Fruit fly (Drosophila melanogaster): ENCODE data around the gene beat-IV.

beat-IV gene

dm6 chr3R:23569195-23569594 lies 12.0 kb downstream of the beat-IV start:
- TF ChIP-seq ey (GFP tag; optimal IDR thresholded peaks at IDR 0.05) (no peak), Vsx2 (GFP tag; optimal IDR thresholded peaks at IDR 0.05; ENCODE audit: partially characterized antibody) (no peak), Dfd (GFP tag; optimal IDR thresholded peaks at IDR 0.05) (peak; percentile 75), CG32264 (GFP tag; optimal IDR thresholded peaks at IDR 0.05) (no peak), Jra (GFP tag; optimal IDR thresholded peaks at IDR 0.05) (no peak), woc (GFP tag; optimal IDR thresholded peaks at IDR 0.05) (no peak)

dm6 chr3R:23576618-23577017 lies 19.4 kb downstream of the beat-IV start:
- TF ChIP-seq Hr78 (GFP tag; optimal IDR thresholded peaks at IDR 0.05) = no peak
- TF ChIP-seq sv (GFP tag; optimal IDR thresholded peaks at IDR 0.05) = no peak
- TF ChIP-seq Abd-B (GFP tag; optimal IDR thresholded peaks at IDR 0.05) = no peak
- TF ChIP-seq brk (GFP tag; optimal IDR thresholded peaks at IDR 0.05) = no peak
- no peak for TF ChIP-seq woc (GFP tag; optimal IDR thresholded peaks at IDR 0.05)
- TF ChIP-seq Hnf4 (GFP tag; optimal IDR thresholded peaks at IDR 0.05) = no peak
- no peak for TF ChIP-seq N (GFP tag; optimal IDR thresholded peaks at IDR 0.05)
- TF ChIP-seq CG9705 (GFP tag; optimal IDR thresholded peaks at IDR 0.05) = no peak
- TF ChIP-seq Rel (GFP tag; optimal IDR thresholded peaks at IDR 0.05) = no peak
- no peak for TF ChIP-seq Rel (tag; optimal IDR thresholded peaks at IDR 0.05)
- no peak for TF ChIP-seq lola (GFP tag; optimal IDR thresholded peaks at IDR 0.05)
- no peak for TF ChIP-seq usp (GFP tag; optimal IDR thresholded peaks at IDR 0.05)
- TF ChIP-seq HLH106 (tag; optimal IDR thresholded peaks at IDR 0.05) = no peak
- TF ChIP-seq br (GFP tag; optimal IDR thresholded peaks at IDR 0.05) = no peak

dm6 chr3R:23589719-23590118 lies 32.5 kb downstream of the beat-IV start, which contains the start of gene CG10182:
Gene CG10182 (minus strand): TSS chr3R:23589819.
- TF ChIP-seq pan (optimal IDR thresholded peaks at IDR 0.05) (no peak), GATAd (GFP tag; optimal IDR thresholded peaks at IDR 0.05) (no peak), lola (GFP tag; optimal IDR thresholded peaks at IDR 0.05) (no peak), jim (GFP tag; optimal IDR thresholded peaks at IDR 0.05) (no peak), fru (GFP tag; optimal IDR thresholded peaks at IDR 0.05) (no peak), h (GFP tag; optimal IDR thresholded peaks at IDR 0.05) (no peak), N (GFP tag; optimal IDR thresholded peaks at IDR 0.05) (no peak), Hr78 (GFP tag; optimal IDR thresholded peaks at IDR 0.05) (no peak), OdsH (GFP tag; optimal IDR thresholded peaks at IDR 0.05) (no peak), psq (GFP tag; optimal IDR thresholded peaks at IDR 0.05) (no peak), foxo (GFP tag; optimal IDR thresholded peaks at IDR 0.05) (no peak), Vsx2 (GFP tag; optimal IDR thresholded peaks at IDR 0.05; ENCODE audit: partially characterized antibody) (no peak), CG9705 (GFP tag; optimal IDR thresholded peaks at IDR 0.05) (no peak), dl (GFP tag; optimal IDR thresholded peaks at IDR 0.05; ENCODE audit: insufficient read depth in 1 of 2, partially characterized antibody in 2 of 2) (no peak)

- no peak for TF ChIP-seq CG9705 (GFP tag; optimal IDR thresholded peaks at IDR 0.05)
- TF ChIP-seq Sp1 (GFP tag; optimal IDR thresholded peaks at IDR 0.05) = no peak
Measured at dm6 chr3R:23592669-23593068, 35.5 kb downstream of the beat-IV start, which contains the start of gene CG33337. Gene CG33337 (minus strand): TSS chr3R:23592769.

- no peak for TF ChIP-seq Sp1 (GFP tag; optimal IDR thresholded peaks at IDR 0.05)
- no peak for TF ChIP-seq dsf (GFP tag; optimal IDR thresholded peaks at IDR 0.05; ENCODE audit: borderline replicate concordance)
- no peak for TF ChIP-seq lola (GFP tag; optimal IDR thresholded peaks at IDR 0.05)
- TF ChIP-seq Vsx2 (GFP tag; optimal IDR thresholded peaks at IDR 0.05; ENCODE audit: partially characterized antibody) = no peak
- TF ChIP-seq brk (GFP tag; optimal IDR thresholded peaks at IDR 0.05) = no peak
- no peak for TF ChIP-seq Mio (GFP tag; optimal IDR thresholded peaks at IDR 0.05)
- no peak for TF ChIP-seq Dif (GFP tag; optimal IDR thresholded peaks at IDR 0.05; ENCODE audit: partially characterized antibody)
- no peak for TF ChIP-seq jim (GFP tag; optimal IDR thresholded peaks at IDR 0.05)
- TF ChIP-seq CrebA (GFP tag; optimal IDR thresholded peaks at IDR 0.05; ENCODE audit: borderline replicate concordance) = no peak
- no peak for TF ChIP-seq fru (GFP tag; optimal IDR thresholded peaks at IDR 0.05)
- TF ChIP-seq N (GFP tag; optimal IDR thresholded peaks at IDR 0.05) = no peak
- no peak for TF ChIP-seq tai (GFP tag; optimal IDR thresholded peaks at IDR 0.05)
- TF ChIP-seq psq (GFP tag; optimal IDR thresholded peaks at IDR 0.05) = no peak
Measured at dm6 chr3R:23596173-23596572, 39.0 kb downstream of the beat-IV start, which contains the start of gene CG16723. Gene CG16723 (minus strand): TSS chr3R:23596273.
